Fruit fly (Drosophila melanogaster) whole organism: Measurements from ENCODE around the gene Mettl14.

Experiments
- CG8478 ChIP-seq: fragments of >200 bp; optimal IDR thresholded peaks from 2 replicates; lab custom pipeline; 2018; ENCODE audit warnings: inconsistent platforms
- Dll ChIP-seq: fragments of >200 bp; optimal IDR thresholded peaks from 2 replicates; lab custom pipeline; 2017
- EcR ChIP-seq, 2 experiments: fragments of >200 bp; optimal IDR thresholded peaks; 2 replicates each; lab custom pipeline; 2017; ENCODE audit warnings: missing biosample characterization in 2 of 2, missing genetic modification characterization in 2 of 2, missing genetic modification reagents in 2 of 2
- pan ChIP-seq: fragments of >200 bp; optimal IDR thresholded peaks from 2 replicates; lab custom pipeline; 2017
- psq ChIP-seq: fragments of >200 bp; optimal IDR thresholded peaks from 2 replicates; lab custom pipeline; 2017
- usp ChIP-seq: fragments of >200 bp; optimal IDR thresholded peaks from 2 replicates; lab custom pipeline; 2017; ENCODE audit warnings: missing biosample characterization, missing genetic modification characterization, mixed read lengths

The Mettl14 gene

dm6 chr2L:8326414-8327271 lies 18.4 kb downstream of the Mettl14 start:
- TF ChIP-seq CG8478 (lab: Kevin White, UChicago) (no peak), EcR (GFP tag; optimal IDR thresholded peaks at IDR 0.05; lab: Kevin White, UChicago) (no peak), Dll (lab: Kevin White, UChicago) (no peak)

- TF ChIP-seq pan (no peak), EcR (GFP tag; optimal IDR thresholded peaks at IDR 0.05; lab: Kevin White, UChicago) (no peak), psq (lab: Kevin White, UChicago) (no peak)
Measured at dm6 chr2L:8327272-8327555, 19.0 kb downstream of the Mettl14 start, which contains the start of gene CG14275. Gene CG14275 (plus strand): TSS chr2L:8327456.

- TF ChIP-seq usp (GFP tag; lab: Kevin White, UChicago) (no peak), Dll (lab: Kevin White, UChicago) (no peak)
Measured at dm6 chr2L:8327783-8328327, 19.6 kb downstream of the Mettl14 start.

dm6 chr2L:8328526-8329097 lies 20.4 kb downstream of the Mettl14 start:
- TF ChIP-seq EcR (GFP tag; optimal IDR thresholded peaks at IDR 0.05; lab: Kevin White, UChicago) (no peak), usp (GFP tag; lab: Kevin White, UChicago) (no peak), pan (no peak), Dll (lab: Kevin White, UChicago) (no peak), CG8478 (lab: Kevin White, UChicago) (no peak), psq (lab: Kevin White, UChicago) (no peak)

dm6 chr2L:8333185-8333584 lies 25.0 kb downstream of the Mettl14 start:
- TF ChIP-seq Dll (lab: Kevin White, UChicago) (no peak), usp (GFP tag; lab: Kevin White, UChicago) (no peak), EcR (GFP tag; optimal IDR thresholded peaks at IDR 0.05; lab: Kevin White, UChicago) (no peak), CG8478 (lab: Kevin White, UChicago) (no peak), psq (lab: Kevin White, UChicago) (no peak), pan (no peak)

- no peak for TF ChIP-seq psq (lab: Kevin White, UChicago)
- TF ChIP-seq usp (GFP tag; lab: Kevin White, UChicago) = no peak
- no peak for TF ChIP-seq Dll (lab: Kevin White, UChicago)
- TF ChIP-seq pan = no peak
- TF ChIP-seq CG8478 (lab: Kevin White, UChicago) = no peak
- TF ChIP-seq EcR (GFP tag; optimal IDR thresholded peaks at IDR 0.05; lab: Kevin White, UChicago) = no peak
Measured at dm6 chr2L:8333624-8334023, 25.4 kb downstream of the Mettl14 start.

dm6 chr2L:8334705-8335104 lies 26.5 kb downstream of the Mettl14 start:
- TF ChIP-seq psq (lab: Kevin White, UChicago) = no peak
- no peak for TF ChIP-seq EcR (GFP tag; optimal IDR thresholded peaks at IDR 0.05; lab: Kevin White, UChicago)
- no peak for TF ChIP-seq CG8478 (lab: Kevin White, UChicago)
- no peak for TF ChIP-seq pan
- no peak for TF ChIP-seq usp (GFP tag; lab: Kevin White, UChicago)
- TF ChIP-seq Dll (lab: Kevin White, UChicago) = no peak

dm6 chr2L:8338039-8338438 lies 29.8 kb downstream of the Mettl14 start, which contains the start of gene witty:
Gene witty (plus strand): TSS chr2L:8338287.
- no peak for TF ChIP-seq pan

- TF ChIP-seq psq (lab: Kevin White, UChicago) (no peak), CG8478 (lab: Kevin White, UChicago) (no peak), pan (no peak), EcR (GFP tag; optimal IDR thresholded peaks at IDR 0.05; lab: Kevin White, UChicago) (no peak), usp (GFP tag; lab: Kevin White, UChicago) (no peak), Dll (lab: Kevin White, UChicago) (no peak)
Measured at dm6 chr2L:8339751-8340349, 31.6 kb downstream of the Mettl14 start.

- TF ChIP-seq pan = no peak
- TF ChIP-seq CG8478 (lab: Kevin White, UChicago) = no peak
- no peak for TF ChIP-seq EcR (GFP tag; optimal IDR thresholded peaks at IDR 0.05; lab: Kevin White, UChicago)
Measured at dm6 chr2L:8342395-8342794, 34.2 kb downstream of the Mettl14 start, which contains the start of gene CG14273. Gene CG14273 (plus strand): TSS chr2L:8342695.

dm6 chr2L:8344536-8344935 lies 36.3 kb downstream of the Mettl14 start:
- TF ChIP-seq EcR (GFP tag; optimal IDR thresholded peaks at IDR 0.05; lab: Kevin White, UChicago) (no peak), usp (GFP tag; lab: Kevin White, UChicago) (no peak), CG8478 (lab: Kevin White, UChicago) (no peak), psq (lab: Kevin White, UChicago) (no peak), pan (no peak), Dll (lab: Kevin White, UChicago) (no peak)

dm6 chr2L:8346260-8346659 lies 38.0 kb downstream of the Mettl14 start, which contains the start of gene CG7778:
Gene CG7778 (plus strand): TSS chr2L:8346620.
- no peak for TF ChIP-seq CG8478 (lab: Kevin White, UChicago)
- TF ChIP-seq usp (GFP tag; lab: Kevin White, UChicago) = no peak
- no peak for TF ChIP-seq EcR (GFP tag; optimal IDR thresholded peaks at IDR 0.05; lab: Kevin White, UChicago)
- no peak for TF ChIP-seq pan
- TF ChIP-seq psq (lab: Kevin White, UChicago) = no peak
- TF ChIP-seq Dll (lab: Kevin White, UChicago) = no peak
